Worm (Caenorhabditis elegans) whole organism, L2 larva: ENCODE measurements around the gene exos-7.
A peak's percentile ranks its signal among the peaks of the same experiment; 100 is the strongest.

Experiments used
- C34F6.9 ChIP-seq: fragments of 150-350 bp; optimal IDR thresholded peaks from 2 replicates; lab custom pipeline; 2014; ENCODE audit warnings: missing biosample characterization, missing genetic modification characterization
- F13H6.1 ChIP-seq: sonication (generic microtip); optimal IDR thresholded peaks from 2 replicates; lab custom pipeline; 2016; ENCODE audit warnings: missing genetic modification characterization, missing compliant biosample characterization
- R02D3.7 ChIP-seq: fragments of 150-350 bp; optimal IDR thresholded peaks from 2 replicates; lab custom pipeline; 2014; ENCODE audit warnings: missing biosample characterization, missing genetic modification characterization
- ZK546.5 ChIP-seq: sonication (generic microtip); optimal IDR thresholded peaks from 2 replicates; lab custom pipeline; 2017; ENCODE audit warnings: missing biosample characterization, missing genetic modification characterization
- alr-1 ChIP-seq: fragments of 150-350 bp; optimal IDR thresholded peaks from 2 replicates; lab custom pipeline; 2014; ENCODE audit warnings: missing biosample characterization, missing genetic modification characterization
- aly-2 ChIP-seq: fragments of 150-350 bp; optimal IDR thresholded peaks from 2 replicates; lab custom pipeline; 2014; ENCODE audit warnings: missing biosample characterization, missing genetic modification characterization
- ama-1 ChIP-seq: fragments of 150-350 bp; optimal IDR thresholded peaks from 2 replicates; lab custom pipeline; 2018; ENCODE audit warnings: inconsistent platforms
- blmp-1 ChIP-seq: sonication (generic microtip); optimal IDR thresholded peaks from 2 replicates; lab custom pipeline; 2017; ENCODE audit warnings: missing genetic modification characterization, mild to moderate bottlenecking, missing compliant biosample characterization, antibody characterized with exemption, moderate library complexity; ENCODE audit not compliant: insufficient read depth
- ceh-16 ChIP-seq: fragments of 150-350 bp; optimal IDR thresholded peaks from 2 replicates; lab custom pipeline; 2014; ENCODE audit warnings: missing biosample characterization, missing genetic modification characterization
- ceh-82 ChIP-seq: fragments of 150-350 bp; optimal IDR thresholded peaks from 2 replicates; lab custom pipeline; 2014; ENCODE audit warnings: missing biosample characterization, missing genetic modification characterization
- crh-2 ChIP-seq: sonication (generic microtip); optimal IDR thresholded peaks from 2 replicates; lab custom pipeline; 2017; ENCODE audit warnings: missing biosample characterization, missing genetic modification characterization
- dmd-4 ChIP-seq: sonication (generic microtip); optimal IDR thresholded peaks from 2 replicates; lab custom pipeline; 2017; ENCODE audit warnings: missing biosample characterization, missing genetic modification characterization
- egl-27 ChIP-seq: sonication (generic microtip); optimal IDR thresholded peaks from 3 replicates; lab custom pipeline; 2017; ENCODE audit warnings: missing biosample characterization, missing genetic modification reagents, missing genetic modification characterization
- elt-3 ChIP-seq: sonication (generic microtip); optimal IDR thresholded peaks from 2 replicates; lab custom pipeline; 2017; ENCODE audit warnings: missing biosample characterization, missing genetic modification characterization
- fos-1 ChIP-seq: fragments of 150-350 bp; optimal IDR thresholded peaks from 2 replicates; lab custom pipeline; 2014; ENCODE audit warnings: missing biosample characterization, missing genetic modification characterization
- gmeb-1 ChIP-seq: fragments of 150-350 bp; optimal IDR thresholded peaks from 2 replicates; lab custom pipeline; 2014; ENCODE audit warnings: missing biosample characterization, missing genetic modification characterization
- lin-11 ChIP-seq: fragments of 150-350 bp; sonication (generic microtip); optimal IDR thresholded peaks from 2 replicates; lab custom pipeline; 2014; ENCODE audit warnings: missing biosample characterization, missing genetic modification characterization, inconsistent platforms, mixed read lengths
- lin-13 ChIP-seq: fragments of 150-350 bp; optimal IDR thresholded peaks from 2 replicates; lab custom pipeline; 2014; ENCODE audit warnings: missing biosample characterization, missing genetic modification reagents, missing genetic modification characterization
- lin-39 ChIP-seq: fragments of 150-350 bp; optimal IDR thresholded peaks from 2 replicates; lab custom pipeline; 2014; ENCODE audit warnings: missing biosample characterization, missing genetic modification reagents, missing genetic modification characterization
- lsy-2 ChIP-seq, 2 experiments: fragments of 150-350 bp in 1 of 2; sonication (generic microtip) in 1 of 2; optimal IDR thresholded peaks; 2 replicates each; lab custom pipeline; 2014 to 2017; ENCODE audit warnings: missing biosample characterization in 2 of 2, missing genetic modification characterization in 2 of 2
- mbf-1 ChIP-seq: sonication (generic microtip); optimal IDR thresholded peaks from 2 replicates; lab custom pipeline; 2017; ENCODE audit warnings: missing biosample characterization, missing genetic modification characterization
- mdl-1 ChIP-seq, 2 experiments: fragments of 150-350 bp in 1 of 2; sonication (generic microtip) in 1 of 2; optimal IDR thresholded peaks; 2 replicates each; lab custom pipeline; 2017; ENCODE audit warnings: missing biosample characterization in 2 of 2, missing genetic modification characterization in 2 of 2
- nhr-11 ChIP-seq: fragments of 150-350 bp; optimal IDR thresholded peaks from 2 replicates; lab custom pipeline; 2014; ENCODE audit warnings: missing biosample characterization, missing genetic modification characterization
- nhr-12 ChIP-seq: fragments of 150-350 bp; optimal IDR thresholded peaks from 2 replicates; lab custom pipeline; 2014; ENCODE audit warnings: missing biosample characterization, missing genetic modification characterization
- nhr-129 ChIP-seq: fragments of 150-350 bp; optimal IDR thresholded peaks from 2 replicates; lab custom pipeline; 2014; ENCODE audit warnings: missing biosample characterization, missing genetic modification characterization
- nhr-21 ChIP-seq: fragments of 150-350 bp; optimal IDR thresholded peaks from 2 replicates; lab custom pipeline; 2014; ENCODE audit warnings: missing biosample characterization, missing genetic modification characterization
- nhr-23 ChIP-seq: fragments of 150-350 bp; optimal IDR thresholded peaks from 2 replicates; lab custom pipeline; 2014; ENCODE audit warnings: missing biosample characterization, missing genetic modification reagents, missing genetic modification characterization
- nhr-237 ChIP-seq: fragments of 150-350 bp; optimal IDR thresholded peaks from 2 replicates; lab custom pipeline; 2014; ENCODE audit warnings: missing biosample characterization, missing genetic modification characterization
- nhr-6 ChIP-seq: fragments of 150-350 bp; optimal IDR thresholded peaks from 2 replicates; lab custom pipeline; 2014; ENCODE audit warnings: missing biosample characterization, missing genetic modification characterization
- sem-4 ChIP-seq: fragments of 150-350 bp; optimal IDR thresholded peaks from 2 replicates; lab custom pipeline; 2014; ENCODE audit warnings: missing biosample characterization, missing genetic modification reagents, missing genetic modification characterization
- skn-1 ChIP-seq: sonication (generic microtip); optimal IDR thresholded peaks from 2 replicates; lab custom pipeline; 2017; ENCODE audit warnings: missing biosample characterization, missing genetic modification characterization
- sma-9 ChIP-seq, 2 experiments: fragments of 150-350 bp in 1 of 2; sonication (generic microtip) in 1 of 2; optimal IDR thresholded peaks; 2 replicates each; lab custom pipeline; 2014 to 2016; ENCODE audit warnings: missing genetic modification characterization in 2 of 2, mild to moderate bottlenecking in 1 of 2, missing biosample characterization in 1 of 2, missing compliant biosample characterization in 1 of 2, missing genetic modification reagents in 1 of 2, moderate library complexity in 1 of 2
- snpc-4 ChIP-seq: fragments of 150-350 bp; optimal IDR thresholded peaks from 2 replicates; lab custom pipeline; 2014; ENCODE audit warnings: missing biosample characterization, missing genetic modification characterization
- unc-39 ChIP-seq: fragments of 150-350 bp; optimal IDR thresholded peaks from 2 replicates; lab custom pipeline; 2014; ENCODE audit warnings: missing biosample characterization, missing genetic modification characterization
- unc-55 ChIP-seq: fragments of 150-350 bp; sonication (generic microtip); optimal IDR thresholded peaks from 3 replicates; lab custom pipeline; 2014; ENCODE audit warnings: missing biosample characterization, missing genetic modification reagents, missing genetic modification characterization
- unc-62 ChIP-seq: fragments of 150-350 bp; optimal IDR thresholded peaks from 2 replicates; lab custom pipeline; 2014; ENCODE audit warnings: missing biosample characterization, missing genetic modification reagents, missing genetic modification characterization
- zag-1 ChIP-seq: fragments of 150-350 bp; optimal IDR thresholded peaks from 2 replicates; lab custom pipeline; 2014; ENCODE audit warnings: missing biosample characterization, missing genetic modification characterization
- ztf-11 ChIP-seq: sonication (generic microtip); optimal IDR thresholded peaks from 2 replicates; lab custom pipeline; 2017; ENCODE audit warnings: missing biosample characterization, missing genetic modification characterization

exos-7 gene

ce11 chrV:20828820-20829219 is 9.8 kb upstream of the exos-7 start, which contains the start of gene sbt-1 (continued):
- TF ChIP-seq elt-3 (tag; lab: Kevin White, UChicago) (no peak), gmeb-1 (tag; lab: Kevin White, UChicago) (no peak), nhr-129 (tag; lab: Kevin White, UChicago) (peak; percentile 82), ZK546.5 (tag; lab: Kevin White, UChicago) (no peak), R02D3.7 (no peak)

ce11 chrV:20829511-20829910 is 9.2 kb upstream of the exos-7 start, which contains the start of gene num-1:
Gene num-1, plus strand, starts transcription at chrV:20829811.
- TF ChIP-seq ceh-82 (tag; lab: Kevin White, UChicago) (no peak), aly-2 (tag; lab: Kevin White, UChicago) (no peak), nhr-12 (tag; lab: Kevin White, UChicago) (no peak), alr-1 (tag; lab: Kevin White, UChicago) (no peak), ZK546.5 (tag; lab: Kevin White, UChicago) (no peak), skn-1 (no peak), mbf-1 (no peak), nhr-237 (tag; lab: Kevin White, UChicago) (no peak), lin-13 (GFP tag; lab: Kevin White, UChicago) (no peak), ceh-16 (tag; lab: Kevin White, UChicago) (no peak), mdl-1 (tag; optimal IDR thresholded peaks at IDR 0.05; lab: Kevin White, UChicago) (no peak), R02D3.7 (no peak), ztf-11 (tag; lab: Kevin White, UChicago) (no peak), lin-11 (tag; lab: Kevin White, UChicago) (no peak), unc-62 (GFP tag; lab: Kevin White, UChicago) (no peak)
- TF ChIP-seq, all 48 proteins: peak for 0

- TF ChIP-seq nhr-12 (tag; lab: Kevin White, UChicago) (no peak), ama-1 (lab: Kevin White, UChicago) (no peak), unc-39 (tag; lab: Kevin White, UChicago) (no peak), F13H6.1 (tag; lab: Kevin White, UChicago) (no peak), ceh-16 (tag; lab: Kevin White, UChicago) (no peak), nhr-6 (tag; lab: Kevin White, UChicago) (no peak), egl-27 (tag; lab: Kevin White, UChicago) (no peak), crh-2 (tag; lab: Kevin White, UChicago) (no peak), lsy-2 (tag; optimal IDR thresholded peaks at IDR 0.05; lab: Kevin White, UChicago) (no peak), nhr-23 (no peak), C34F6.9 (no peak), nhr-11 (tag; lab: Kevin White, UChicago) (no peak), ZK546.5 (tag; lab: Kevin White, UChicago) (no peak)
- TF ChIP-seq, all 48 proteins: peak for 0
Observed at ce11 chrV:20830409-20830808, 8.3 kb upstream of the exos-7 start.

- peak; percentile 93 for TF ChIP-seq fos-1 (tag; lab: Kevin White, UChicago)
- TF ChIP-seq gmeb-1 (tag; lab: Kevin White, UChicago) = peak; percentile 16
- no peak for TF ChIP-seq egl-27 (tag; lab: Kevin White, UChicago)
- TF ChIP-seq nhr-129 (tag; lab: Kevin White, UChicago) = peak; percentile 34
- peak; percentile 2 for TF ChIP-seq blmp-1 (tag; lab: Kevin White, UChicago)
- TF ChIP-seq lin-13 (GFP tag; lab: Kevin White, UChicago) = no peak
- TF ChIP-seq sma-9 (GFP tag; optimal IDR thresholded peaks at IDR 0.05; lab: Kevin White, UChicago) = peak; percentile 62
- no peak for TF ChIP-seq sma-9 (tag; optimal IDR thresholded peaks at IDR 0.05; lab: Kevin White, UChicago)
- peak; percentile 1 for TF ChIP-seq crh-2 (tag; lab: Kevin White, UChicago)
- TF ChIP-seq, all 48 proteins: peak for 6
Observed at ce11 chrV:20831867-20832266, 6.8 kb upstream of the exos-7 start.

ce11 chrV:20832554-20832963 is 6.1 kb upstream of the exos-7 start:
- no peak for TF ChIP-seq sem-4 (tag; lab: Kevin White, UChicago)
- TF ChIP-seq snpc-4 = no peak
- peak in 1 of 2 experiments; percentile 35 for TF ChIP-seq lsy-2 (tag; optimal IDR thresholded peaks at IDR 0.05; lab: Kevin White, UChicago)
- no peak for TF ChIP-seq zag-1
- no peak for TF ChIP-seq aly-2 (tag; lab: Kevin White, UChicago)
- TF ChIP-seq lin-39 = no peak
- TF ChIP-seq F13H6.1 (tag; lab: Kevin White, UChicago) = no peak
- peak; percentile 1 for TF ChIP-seq sma-9 (GFP tag; optimal IDR thresholded peaks at IDR 0.05; lab: Kevin White, UChicago)
- TF ChIP-seq sma-9 (tag; optimal IDR thresholded peaks at IDR 0.05; lab: Kevin White, UChicago) = no peak
- no peak for TF ChIP-seq dmd-4 (tag; lab: Kevin White, UChicago)
- TF ChIP-seq nhr-21 (tag; lab: Kevin White, UChicago) = no peak
- TF ChIP-seq unc-55 (GFP tag; lab: Kevin White, UChicago) = peak; percentile 74
- no peak for TF ChIP-seq nhr-23
- no peak for TF ChIP-seq ceh-82 (tag; lab: Kevin White, UChicago)
- TF ChIP-seq, all 48 proteins: peak for 3
